Worm (Caenorhabditis elegans) whole organism, L1 larva: ENCODE measurements around the gene F18E9.7.

Experiments used
- C16A3.4 ChIP-seq: fragments of 150-350 bp; optimal IDR thresholded peaks from 2 replicates; lab custom pipeline; 2014; ENCODE audit warnings: missing biosample characterization, missing genetic modification characterization
- F16B12.6 ChIP-seq: fragments of 150-350 bp; optimal IDR thresholded peaks from 2 replicates; lab custom pipeline; 2014; ENCODE audit warnings: missing biosample characterization, missing genetic modification characterization
- aly-2 ChIP-seq: fragments of 150-350 bp; optimal IDR thresholded peaks from 2 replicates; lab custom pipeline; 2014; ENCODE audit warnings: missing biosample characterization, missing genetic modification characterization
- blmp-1 ChIP-seq: fragments of 150-350 bp; optimal IDR thresholded peaks from 2 replicates; lab custom pipeline; 2014; ENCODE audit warnings: missing biosample characterization, missing genetic modification characterization
- ceh-63 ChIP-seq: fragments of 200-800 bp; sonication (Bioruptor generic); optimal IDR thresholded peaks from 2 replicates; lab custom pipeline; 2018; ENCODE audit warnings: mild to moderate bottlenecking, missing genetic modification characterization, missing compliant biosample characterization
- ceh-82 ChIP-seq, 3 experiments: fragments of 150-350 bp in 1 of 3; sonication (generic microtip) in 2 of 3; optimal IDR thresholded peaks; 2 replicates each; lab custom pipeline; 2014 to 2017; ENCODE audit warnings: missing biosample characterization in 3 of 3, missing genetic modification characterization in 3 of 3
- ceh-90 ChIP-seq: sonication (generic microtip); optimal IDR thresholded peaks from 2 replicates; lab custom pipeline; 2016; ENCODE audit warnings: missing genetic modification characterization, missing compliant biosample characterization
- ces-1 ChIP-seq: fragments of 150-350 bp; optimal IDR thresholded peaks from 2 replicates; lab custom pipeline; 2014; ENCODE audit warnings: missing biosample characterization, missing genetic modification reagents, missing genetic modification characterization
- dpl-1 ChIP-seq, 3 experiments: fragments of 150-350 bp in 2 of 3; sonication (generic microtip) in 1 of 3; optimal IDR thresholded peaks; 2 replicates each; lab custom pipeline; 2014 to 2017; ENCODE audit warnings: missing biosample characterization in 3 of 3, missing genetic modification characterization in 3 of 3, missing genetic modification reagents in 3 of 3
- dsc-1 ChIP-seq: sonication (generic microtip); optimal IDR thresholded peaks from 2 replicates; lab custom pipeline; 2016; ENCODE audit warnings: mild to moderate bottlenecking, missing genetic modification characterization, missing compliant biosample characterization
- efl-1 ChIP-seq, 4 experiments: fragments of 150-350 bp; optimal IDR thresholded peaks in 3 of 4; peaks in 1 of 4; 1 replicate in 1 of 4; 2 replicates in 3 of 4; lab custom pipeline; 2014; ENCODE audit warnings: missing biosample characterization in 2 of 4, missing genetic modification characterization in 2 of 4, missing genetic modification reagents in 2 of 4
- egl-13 ChIP-seq: sonication (generic microtip); optimal IDR thresholded peaks from 2 replicates; lab custom pipeline; 2016; ENCODE audit warnings: missing genotype, missing genetic modification reagents, missing genetic modification characterization, missing compliant biosample characterization
- elt-2 ChIP-seq: sonication (generic microtip); optimal IDR thresholded peaks from 2 replicates; lab custom pipeline; 2016; ENCODE audit warnings: missing genetic modification characterization, mild to moderate bottlenecking, inconsistent platforms, missing compliant biosample characterization, missing genetic modification reagents
- elt-3 ChIP-seq, 6 experiments: fragments of 150-350 bp in 1 of 6; sonication (generic microtip); optimal IDR thresholded peaks; 2 replicates each; lab custom pipeline; 2017 to 2018; ENCODE audit warnings: missing biosample characterization in 6 of 6, missing genetic modification characterization in 6 of 6, inconsistent platforms in 1 of 6
- fkh-10 ChIP-seq: sonication (generic microtip); optimal IDR thresholded peaks from 2 replicates; lab custom pipeline; 2017; ENCODE audit warnings: missing biosample characterization, missing genetic modification reagents, missing genetic modification characterization
- fkh-4 ChIP-seq: sonication (generic microtip); optimal IDR thresholded peaks from 2 replicates; lab custom pipeline; 2016; ENCODE audit warnings: missing compliant biosample characterization, missing genetic modification characterization, borderline replicate concordance
- fos-1 ChIP-seq: fragments of 150-350 bp; optimal IDR thresholded peaks from 2 replicates; lab custom pipeline; 2014; ENCODE audit warnings: missing biosample characterization, missing genetic modification characterization
- hlh-4 ChIP-seq: sonication (generic microtip); optimal IDR thresholded peaks from 2 replicates; lab custom pipeline; 2016; ENCODE audit warnings: mild to moderate bottlenecking, missing genetic modification characterization, missing compliant biosample characterization
- irx-1 ChIP-seq: sonication (generic microtip); optimal IDR thresholded peaks from 2 replicates; lab custom pipeline; 2016; ENCODE audit warnings: missing genetic modification characterization, missing compliant biosample characterization
- isw-1 ChIP-seq: fragments of 200-800 bp; sonication (Bioruptor generic); IDR thresholded peaks from 2 replicates; pipeline ENCODE4 v1.3.6; 2022; ENCODE audit warnings: missing genetic modification characterization, missing compliant biosample characterization
- jun-1 ChIP-seq: fragments of 150-350 bp; optimal IDR thresholded peaks from 2 replicates; lab custom pipeline; 2014; ENCODE audit warnings: missing biosample characterization, missing genetic modification reagents, missing genetic modification characterization
- lin-13 ChIP-seq: fragments of 150-350 bp; optimal IDR thresholded peaks from 2 replicates; lab custom pipeline; 2014; ENCODE audit warnings: missing biosample characterization, missing genetic modification reagents, missing genetic modification characterization
- lin-14 ChIP-seq: fragments of 200-800 bp; sonication (Bioruptor generic); optimal IDR thresholded peaks from 2 replicates; lab custom pipeline; 2018; ENCODE audit warnings: mild to moderate bottlenecking, missing genetic modification characterization, moderate library complexity, missing compliant biosample characterization
- lir-3 ChIP-seq: sonication (generic microtip); optimal IDR thresholded peaks from 2 replicates; lab custom pipeline; 2016; ENCODE audit warnings: mild to moderate bottlenecking, missing genetic modification characterization, moderate library complexity, missing compliant biosample characterization; ENCODE audit not compliant: poor library complexity
- mab-9 ChIP-seq: fragments of 200-800 bp; sonication (Bioruptor generic); IDR thresholded peaks from 2 replicates; pipeline ENCODE4 v1.3.6; 2022; ENCODE audit warnings: missing genetic modification reagents, missing genetic modification characterization, missing compliant biosample characterization
- mep-1 ChIP-seq: fragments of 150-350 bp; optimal IDR thresholded peaks from 2 replicates; lab custom pipeline; 2014; ENCODE audit warnings: missing biosample characterization, missing genetic modification characterization
- nhr-19 ChIP-seq: fragments of 200-800 bp; sonication (Bioruptor generic); conservative IDR thresholded peaks from 2 replicates; pipeline ENCODE4 v1.3.6; 2022; ENCODE audit warnings: missing genetic modification characterization, missing compliant biosample characterization
- nhr-20 ChIP-seq: sonication (generic microtip); optimal IDR thresholded peaks from 2 replicates; lab custom pipeline; 2016; ENCODE audit warnings: mild to moderate bottlenecking, missing genetic modification characterization, missing compliant biosample characterization
- nhr-28 ChIP-seq: fragments of 150-350 bp; optimal IDR thresholded peaks from 2 replicates; lab custom pipeline; 2014; ENCODE audit warnings: missing biosample characterization, missing genetic modification characterization
- nhr-47 ChIP-seq: sonication (generic microtip); optimal IDR thresholded peaks from 2 replicates; lab custom pipeline; 2016; ENCODE audit warnings: mild to moderate bottlenecking, missing genetic modification characterization, moderate library complexity, missing compliant biosample characterization
- nhr-71 ChIP-seq: sonication (generic microtip); optimal IDR thresholded peaks from 2 replicates; lab custom pipeline; 2016; ENCODE audit warnings: mild to moderate bottlenecking, missing genetic modification characterization, moderate library complexity, missing compliant biosample characterization
- nhr-85 ChIP-seq: sonication (generic microtip); peaks from one replicate; lab custom pipeline; 2016; ENCODE audit warnings: missing genetic modification characterization, inconsistent platforms, missing compliant biosample characterization
- nhr-90 ChIP-seq: sonication (generic microtip); optimal IDR thresholded peaks from 2 replicates; lab custom pipeline; 2016; ENCODE audit warnings: mild to moderate bottlenecking, missing genetic modification characterization, missing compliant biosample characterization; ENCODE audit not compliant: poor library complexity
- pag-3 ChIP-seq: sonication (generic microtip); optimal IDR thresholded peaks from 2 replicates; lab custom pipeline; 2017; ENCODE audit warnings: missing genetic modification characterization, mild to moderate bottlenecking, missing compliant biosample characterization, antibody characterized with exemption, borderline replicate concordance; ENCODE audit not compliant: insufficient read depth
- pax-3 ChIP-seq: fragments of 200-800 bp; sonication (Bioruptor generic); optimal IDR thresholded peaks from 2 replicates; lab custom pipeline; 2018; ENCODE audit warnings: mild to moderate bottlenecking, missing genetic modification characterization, moderate library complexity, missing compliant biosample characterization
- skn-1 ChIP-seq: fragments of 150-350 bp; optimal IDR thresholded peaks from 2 replicates; lab custom pipeline; 2014; ENCODE audit warnings: missing biosample characterization, missing genetic modification characterization
- snu-23 ChIP-seq: sonication (generic microtip); optimal IDR thresholded peaks from 2 replicates; lab custom pipeline; 2016; ENCODE audit warnings: missing genetic modification characterization, missing compliant biosample characterization
- sptf-1 ChIP-seq: fragments of 150-350 bp; optimal IDR thresholded peaks from 2 replicates; lab custom pipeline; 2014; ENCODE audit warnings: missing biosample characterization, missing genetic modification characterization
- sup-37 ChIP-seq: fragments of 200-800 bp; sonication (Bioruptor generic); optimal IDR thresholded peaks from 2 replicates; lab custom pipeline; 2018; ENCODE audit warnings: mild to moderate bottlenecking, missing genetic modification characterization, missing compliant biosample characterization
- swsn-7 ChIP-seq: sonication (generic microtip); optimal IDR thresholded peaks from 2 replicates; lab custom pipeline; 2016; ENCODE audit warnings: missing genetic modification characterization, missing compliant biosample characterization
- tlp-1 ChIP-seq: fragments of 150-350 bp; optimal IDR thresholded peaks from 2 replicates; lab custom pipeline; 2014; ENCODE audit warnings: missing biosample characterization, missing genetic modification characterization
- unc-62 ChIP-seq: fragments of 150-350 bp; optimal IDR thresholded peaks from 2 replicates; lab custom pipeline; 2014; ENCODE audit warnings: missing biosample characterization, missing genetic modification reagents, missing genetic modification characterization
- zip-4 ChIP-seq: fragments of 200-800 bp; sonication (Bioruptor generic); optimal IDR thresholded peaks from 2 replicates; lab custom pipeline; 2018; ENCODE audit warnings: mild to moderate bottlenecking, missing genetic modification characterization, moderate library complexity, missing compliant biosample characterization
- ztf-11 ChIP-seq, 2 experiments: sonication (generic microtip); optimal IDR thresholded peaks; 2 replicates each; lab custom pipeline; 2016 to 2017; ENCODE audit warnings: missing genetic modification characterization in 2 of 2, missing biosample characterization in 1 of 2, missing compliant biosample characterization in 1 of 2
- ztf-4 ChIP-seq: fragments of 150-350 bp; optimal IDR thresholded peaks from 2 replicates; lab custom pipeline; 2014; ENCODE audit warnings: missing biosample characterization, missing genetic modification characterization

F18E9.7 gene

ce11 chrX:8563663-8564450 is 33.7 kb downstream of the F18E9.7 start:
- TF ChIP-seq nhr-85 (tag; lab: Kevin White, UChicago) (peak; percentile 47), nhr-20 (tag; lab: Kevin White, UChicago) (peak; percentile 18), dsc-1 (tag; lab: Kevin White, UChicago) (peak; percentile 60), lin-14 (GFP tag; lab: Kevin White, UChicago) (peak; percentile 23), elt-2 (tag; lab: Kevin White, UChicago) (peak; percentile 26), F16B12.6 (no peak), ztf-11 (tag; optimal IDR thresholded peaks at IDR 0.05; lab: Kevin White, UChicago) (no peak), sptf-1 (no peak), ceh-90 (tag; lab: Kevin White, UChicago) (no peak), elt-3 (tag; optimal IDR thresholded peaks at IDR 0.05; lab: Kevin White, UChicago) (peak in 1 of 6 experiments; percentile 36)

ce11 chrX:8562586-8562985 is 35.0 kb downstream of the F18E9.7 start:
- TF ChIP-seq mab-9, result no peak
- TF ChIP-seq ces-1 (GFP tag; lab: Kevin White, UChicago), result no peak

DNA sequence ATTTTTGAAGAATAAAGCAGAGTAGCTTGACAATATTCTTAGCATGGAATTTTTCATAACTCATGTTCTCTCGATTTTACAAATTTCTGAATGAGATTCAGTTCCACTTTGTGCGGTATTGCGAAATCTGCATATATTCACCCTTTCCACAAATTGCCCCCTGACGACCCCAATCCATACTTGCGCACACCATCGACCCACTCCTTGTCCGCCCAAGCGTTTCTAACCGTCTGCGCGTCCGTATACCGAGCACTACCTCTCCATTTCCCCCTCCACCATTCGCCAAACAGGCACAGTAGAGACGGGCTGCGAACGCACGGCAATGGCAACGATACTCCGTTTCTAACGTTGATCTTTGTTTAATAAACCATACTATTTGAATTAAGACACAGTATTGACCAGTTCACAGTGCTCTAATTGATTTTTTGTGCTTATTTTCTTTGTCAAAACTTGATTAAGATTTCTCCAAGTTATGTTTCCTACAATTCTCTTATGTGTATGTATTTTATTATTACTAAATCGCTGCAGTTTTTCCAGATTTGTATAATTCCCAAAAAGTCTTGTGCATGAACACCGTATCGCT is 40.8 kb downstream of the F18E9.7 start, which contains the start of gene utx-1:
TSS of gene utx-1 (plus strand) at position 533 of the 583 bp plus-strand sequence.
- TF ChIP-seq nhr-90 (peak; percentile 28), swsn-7 (tag; lab: Kevin White, UChicago) (peak; percentile 30), lin-13 (GFP tag; lab: Kevin White, UChicago) (no peak), mab-9 (0 out of 2 replicates have a peak, but pooled peaks have one; percentile 21), fos-1 (tag; lab: Kevin White, UChicago) (no peak), ceh-90 (tag; lab: Kevin White, UChicago) (no peak), sup-37 (GFP tag; lab: Kevin White, UChicago) (no peak), zip-4 (peak; percentile 86), efl-1 (optimal IDR thresholded peaks at IDR 0.05; lab: Kevin White, UChicago) (peak in 1 of 2 experiments; percentile 24), efl-1 (GFP tag; optimal IDR thresholded peaks at IDR 0.05 in 1 of 2; lab: Kevin White, UChicago) (no peak), blmp-1 (tag; lab: Kevin White, UChicago) (peak; percentile 4), jun-1 (tag; lab: Kevin White, UChicago) (no peak), nhr-47 (tag; lab: Kevin White, UChicago) (peak; percentile 28), dpl-1 (GFP tag; optimal IDR thresholded peaks at IDR 0.05; lab: Kevin White, UChicago) (no peak), lir-3 (tag; lab: Kevin White, UChicago) (no peak), pax-3 (tag; lab: Kevin White, UChicago) (no peak), nhr-28 (no peak), C16A3.4 (tag; lab: Kevin White, UChicago) (no peak), fkh-10 (peak; percentile 3), hlh-4 (tag; lab: Kevin White, UChicago) (no peak), nhr-71 (tag; lab: Kevin White, UChicago) (peak; percentile 26), nhr-20 (tag; lab: Kevin White, UChicago) (peak; percentile 31), ztf-4 (tag; lab: Kevin White, UChicago) (no peak), fkh-4 (tag; lab: Kevin White, UChicago) (no peak), ceh-82 (tag; optimal IDR thresholded peaks at IDR 0.05; lab: Kevin White, UChicago) (peak in 1 of 3 experiments; percentile 9), tlp-1 (tag; lab: Kevin White, UChicago) (no peak), nhr-19 (peak; percentile 23; the same call in 1 of the 2 replicates), snu-23 (GFP tag; lab: Kevin White, UChicago) (peak; percentile 31), unc-62 (GFP tag; lab: Kevin White, UChicago) (no peak), pag-3 (no peak), ces-1 (GFP tag; lab: Kevin White, UChicago) (no peak), ceh-63 (GFP tag; lab: Kevin White, UChicago) (no peak), skn-1 (peak; percentile 12), irx-1 (tag; lab: Kevin White, UChicago) (no peak), mep-1 (peak; percentile 21), isw-1 (no peak), aly-2 (tag; lab: Kevin White, UChicago) (no peak), egl-13 (tag; lab: Kevin White, UChicago) (no peak), dsc-1 (tag; lab: Kevin White, UChicago) (peak; percentile 26)
